Fruit fly (Drosophila melanogaster) whole organism, wandering third instar larva: ENCODE data around the gene CG18404.
A peak's percentile ranks its signal among the peaks of the same experiment; 100 is the strongest.

Experiments
- Abd-B ChIP-seq: fragments of >200 bp; optimal IDR thresholded peaks from 2 replicates; lab custom pipeline; 2017; ENCODE audit warnings: missing biosample characterization, missing genetic modification characterization
- CG32264 ChIP-seq: fragments of 200-800 bp; sonication (Bioruptor generic); optimal IDR thresholded peaks from 2 replicates; lab custom pipeline; 2016; ENCODE audit warnings: missing biosample characterization, missing genetic modification characterization
- CG9705 ChIP-seq: fragments of 200-800 bp; sonication (Bioruptor generic); optimal IDR thresholded peaks from 2 replicates; lab custom pipeline; 2018; ENCODE audit warnings: missing biosample characterization, mild to moderate bottlenecking, missing genetic modification characterization
- CrebA ChIP-seq: fragments of 200-800 bp; sonication (Bioruptor generic); optimal IDR thresholded peaks from 2 replicates; lab custom pipeline; 2016; ENCODE audit warnings: missing biosample characterization, mild to moderate bottlenecking, missing genetic modification characterization, borderline replicate concordance
- Dfd ChIP-seq: fragments of >200 bp; optimal IDR thresholded peaks from 2 replicates; lab custom pipeline; 2017; ENCODE audit warnings: missing biosample characterization, missing genetic modification characterization
- Dif ChIP-seq: fragments of 200-275, 200-300 bp; sonication (Bioruptor generic); optimal IDR thresholded peaks from 2 replicates; lab custom pipeline; 2018; ENCODE audit warnings: missing biosample characterization, missing genetic modification characterization; ENCODE audit not compliant: partially characterized antibody
- GATAd ChIP-seq: sonication (Bioruptor generic); optimal IDR thresholded peaks from 2 replicates; lab custom pipeline; 2016; ENCODE audit warnings: missing biosample characterization, missing genetic modification characterization
- HLH106 ChIP-seq: fragments of 200-800 bp; optimal IDR thresholded peaks from 3 replicates; lab custom pipeline; 2019; ENCODE audit warnings: missing biosample characterization, mild to moderate bottlenecking, missing genetic modification characterization, moderate library complexity
- Hnf4 ChIP-seq: fragments of 200-800 bp; sonication (Bioruptor generic); optimal IDR thresholded peaks from 2 replicates; lab custom pipeline; 2016; ENCODE audit warnings: missing biosample characterization, mild to moderate bottlenecking, missing genetic modification characterization
- Hr78 ChIP-seq: fragments of >200 bp; optimal IDR thresholded peaks from 2 replicates; lab custom pipeline; 2017; ENCODE audit warnings: missing biosample characterization, missing genetic modification characterization
- Hr83 ChIP-seq: fragments of 200-300 bp; sonication (Bioruptor generic); optimal IDR thresholded peaks from 2 replicates; lab custom pipeline; 2016; ENCODE audit warnings: missing biosample characterization, mild to moderate bottlenecking, missing genetic modification characterization, moderate library complexity; ENCODE audit not compliant: poor library complexity, severe bottlenecking
- Jra ChIP-seq: sonication (Bioruptor generic); optimal IDR thresholded peaks from 2 replicates; lab custom pipeline; 2016; ENCODE audit warnings: missing biosample characterization, missing genetic modification characterization
- Mio ChIP-seq: sonication (Bioruptor generic); optimal IDR thresholded peaks from 2 replicates; lab custom pipeline; 2016; ENCODE audit warnings: missing biosample characterization, missing genetic modification characterization
- Myc ChIP-seq: fragments of >200 bp; optimal IDR thresholded peaks from 2 replicates; lab custom pipeline; 2017
- N ChIP-seq: fragments of >200 bp; optimal IDR thresholded peaks from 2 replicates; lab custom pipeline; 2018; ENCODE audit warnings: missing biosample characterization, missing external identifiers, missing genetic modification characterization
- OdsH ChIP-seq: fragments of 200-800 bp; sonication (Bioruptor generic); optimal IDR thresholded peaks from 2 replicates; lab custom pipeline; 2016; ENCODE audit warnings: missing biosample characterization, mild to moderate bottlenecking, missing genetic modification characterization
- Rel ChIP-seq, 2 experiments: fragments of 200-800 bp; sonication (Bioruptor generic) in 1 of 2; optimal IDR thresholded peaks; 2 replicates in 1 of 2; 3 replicates in 1 of 2; lab custom pipeline; 2016 to 2019; ENCODE audit warnings: mild to moderate bottlenecking in 2 of 2, missing biosample characterization in 2 of 2, missing genetic modification characterization in 2 of 2, moderate library complexity in 1 of 2
- Sp1 ChIP-seq: fragments of 200-800 bp; sonication (Bioruptor generic); optimal IDR thresholded peaks from 3 replicates; lab custom pipeline; 2019; ENCODE audit warnings: missing biosample characterization, mild to moderate bottlenecking, missing genetic modification characterization, moderate library complexity
- Vsx2 ChIP-seq: fragments of 200-300, 225-300 bp; sonication (Bioruptor generic); optimal IDR thresholded peaks from 2 replicates; lab custom pipeline; 2018; ENCODE audit warnings: missing biosample characterization, missing genetic modification characterization; ENCODE audit not compliant: partially characterized antibody
- br ChIP-seq: fragments of 200-800 bp; sonication (Bioruptor generic); optimal IDR thresholded peaks from 2 replicates; lab custom pipeline; 2016; ENCODE audit warnings: missing biosample characterization, missing genetic modification characterization
- brk ChIP-seq: fragments of 200-800 bp; sonication (Bioruptor generic); optimal IDR thresholded peaks from 2 replicates; lab custom pipeline; 2016; ENCODE audit warnings: missing biosample characterization, mild to moderate bottlenecking, missing genetic modification characterization
- dl ChIP-seq, 2 experiments: fragments of 175-275, 200-275 bp in 1 of 2; fragments of 200-275 bp in 1 of 2; sonication (Bioruptor generic); optimal IDR thresholded peaks; lab custom pipeline; 2018; ENCODE audit warnings: mild to moderate bottlenecking in 2 of 2, missing biosample characterization in 2 of 2, missing genetic modification characterization in 2 of 2, moderate library complexity in 2 of 2; ENCODE audit not compliant: partially characterized antibody in 2 of 2, insufficient read depth in 1 of 2
- dmrt93B ChIP-seq: fragments of 200-800 bp; sonication (Bioruptor generic); optimal IDR thresholded peaks from 2 replicates; lab custom pipeline; 2018; ENCODE audit warnings: missing biosample characterization, mild to moderate bottlenecking, missing genetic modification characterization
- dsf ChIP-seq: sonication (Bioruptor generic); optimal IDR thresholded peaks from 2 replicates; lab custom pipeline; 2016; ENCODE audit warnings: missing biosample characterization, missing genetic modification characterization, borderline replicate concordance
- ey ChIP-seq: fragments of 200-800 bp; sonication (Bioruptor generic); optimal IDR thresholded peaks from 2 replicates; lab custom pipeline; 2016; ENCODE audit warnings: missing biosample characterization, missing genetic modification characterization
- foxo ChIP-seq, 2 experiments: fragments of 200-800 bp; sonication (Bioruptor generic); optimal IDR thresholded peaks; 2 replicates in 1 of 2; 3 replicates in 1 of 2; lab custom pipeline; 2016 to 2017; ENCODE audit warnings: missing biosample characterization in 2 of 2, missing genetic modification characterization in 2 of 2
- fru ChIP-seq: fragments of 200-800 bp; sonication (Bioruptor generic); optimal IDR thresholded peaks from 3 replicates; lab custom pipeline; 2016; ENCODE audit warnings: missing biosample characterization, mild to moderate bottlenecking, missing genetic modification characterization
- h ChIP-seq: fragments of 200-800 bp; sonication (Bioruptor generic); optimal IDR thresholded peaks from 3 replicates; lab custom pipeline; 2016; ENCODE audit warnings: missing biosample characterization, mild to moderate bottlenecking, missing genetic modification characterization
- jim ChIP-seq: fragments of 175-275, 200-325 bp; sonication (Bioruptor generic); optimal IDR thresholded peaks from 2 replicates; lab custom pipeline; 2016; ENCODE audit warnings: missing biosample characterization, mild to moderate bottlenecking, missing genetic modification characterization
- lola ChIP-seq: fragments of >200 bp; optimal IDR thresholded peaks from 2 replicates; lab custom pipeline; 2017; ENCODE audit warnings: missing biosample characterization, missing genetic modification characterization
- pan ChIP-seq: fragments of >200 bp; optimal IDR thresholded peaks from 2 replicates; lab custom pipeline; 2017
- psq ChIP-seq: fragments of 200-800 bp; sonication (Bioruptor generic); optimal IDR thresholded peaks from 3 replicates; lab custom pipeline; 2017; ENCODE audit warnings: missing biosample characterization, mild to moderate bottlenecking, missing genetic modification characterization, moderate library complexity
- rgr ChIP-seq: fragments of 200-800 bp; sonication (Bioruptor generic); optimal IDR thresholded peaks from 3 replicates; lab custom pipeline; 2016; ENCODE audit warnings: missing biosample characterization, mild to moderate bottlenecking, missing genetic modification characterization
- sage ChIP-seq: fragments of 200-800 bp; sonication (Bioruptor generic); optimal IDR thresholded peaks from 2 replicates; lab custom pipeline; 2016; ENCODE audit warnings: missing biosample characterization, mild to moderate bottlenecking, missing genetic modification characterization
- sv ChIP-seq: fragments of 200-800 bp; sonication (Bioruptor generic); optimal IDR thresholded peaks from 3 replicates; lab custom pipeline; 2016; ENCODE audit warnings: missing biosample characterization, missing genetic modification characterization
- tai ChIP-seq: sonication (Bioruptor generic); optimal IDR thresholded peaks from 2 replicates; lab custom pipeline; 2016; ENCODE audit warnings: missing biosample characterization, missing genetic modification characterization
- usp ChIP-seq: fragments of >200 bp; optimal IDR thresholded peaks from 2 replicates; lab custom pipeline; 2017; ENCODE audit warnings: missing biosample characterization, missing genetic modification characterization
- woc ChIP-seq: sonication (Bioruptor generic); optimal IDR thresholded peaks from 2 replicates; lab custom pipeline; 2016; ENCODE audit warnings: missing biosample characterization, mild to moderate bottlenecking, missing genetic modification characterization

CG18404 gene

DNA sequence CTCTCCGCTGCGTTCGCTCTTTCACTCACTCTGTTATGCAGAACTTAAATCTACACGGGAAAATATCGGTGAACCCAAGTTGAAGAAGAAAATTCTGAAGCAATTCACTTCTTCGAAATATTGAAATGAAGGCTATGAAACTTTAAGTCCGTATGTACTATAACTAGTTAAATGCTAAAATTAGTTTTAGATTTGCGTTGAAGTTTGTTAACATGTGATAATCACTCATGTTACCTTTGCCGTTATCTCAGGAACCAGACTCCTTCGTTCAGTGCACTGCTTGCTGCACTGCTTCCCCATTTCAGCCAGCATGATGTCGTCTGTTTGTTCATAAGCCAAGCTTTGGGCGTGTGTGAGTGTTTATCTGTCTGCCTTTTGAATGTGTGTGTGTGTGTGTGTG is 31.6 kb downstream of the CG18404 start:
- TF ChIP-seq h (GFP tag; lab: Kevin White, UChicago) (peak; percentile 86), jim (GFP tag; lab: Kevin White, UChicago) (no peak), Vsx2 (GFP tag; lab: Kevin White, UChicago) (no peak), pan (lab: Kevin White, UChicago) (no peak), usp (GFP tag; lab: Kevin White, UChicago) (no peak), brk (peak; percentile 53), dmrt93B (peak; percentile 52), dsf (GFP tag; lab: Kevin White, UChicago) (no peak), Rel (GFP tag; optimal IDR thresholded peaks at IDR 0.05; lab: Kevin White, UChicago) (no peak), Rel (tag; optimal IDR thresholded peaks at IDR 0.05; lab: Kevin White, UChicago) (no peak), dl (GFP tag; optimal IDR thresholded peaks at IDR 0.05; lab: Kevin White, UChicago; ENCODE audit: insufficient read depth in 1 of 2, partially characterized antibody in 2 of 2) (no peak), woc (GFP tag; lab: Kevin White, UChicago) (peak; percentile 80), OdsH (GFP tag; lab: Kevin White, UChicago) (peak; percentile 74), tai (GFP tag; lab: Kevin White, UChicago) (no peak), foxo (GFP tag; optimal IDR thresholded peaks at IDR 0.05; lab: Kevin White, UChicago) (peak in 1 of 2 experiments; percentile 77), CrebA (no peak), GATAd (GFP tag; lab: Kevin White, UChicago) (no peak), HLH106 (tag; lab: Kevin White, UChicago) (peak; percentile 70), Myc (lab: Kevin White, UChicago) (no peak), CG9705 (peak; percentile 25), Hnf4 (GFP tag; lab: Kevin White, UChicago) (peak; percentile 49), lola (GFP tag; lab: Kevin White, UChicago) (no peak), sv (GFP tag; lab: Kevin White, UChicago) (no peak), ey (GFP tag; lab: Kevin White, UChicago) (peak; percentile 80), Mio (GFP tag; lab: Kevin White, UChicago) (no peak), rgr (GFP tag; lab: Kevin White, UChicago) (peak; percentile 73), Dfd (GFP tag; lab: Kevin White, UChicago) (no peak), br (peak; percentile 76), sage (no peak), Jra (GFP tag; lab: Kevin White, UChicago) (no peak), Sp1 (peak; percentile 72), CG32264 (peak; percentile 13), fru (GFP tag; lab: Kevin White, UChicago) (peak; percentile 88), N (GFP tag; lab: Kevin White, UChicago) (peak; percentile 9), psq (no peak), Hr78 (GFP tag; lab: Kevin White, UChicago) (no peak), Abd-B (GFP tag; lab: Kevin White, UChicago) (no peak), Dif (GFP tag; lab: Kevin White, UChicago) (no peak), Hr83 (GFP tag; lab: Kevin White, UChicago) (no peak)

DNA sequence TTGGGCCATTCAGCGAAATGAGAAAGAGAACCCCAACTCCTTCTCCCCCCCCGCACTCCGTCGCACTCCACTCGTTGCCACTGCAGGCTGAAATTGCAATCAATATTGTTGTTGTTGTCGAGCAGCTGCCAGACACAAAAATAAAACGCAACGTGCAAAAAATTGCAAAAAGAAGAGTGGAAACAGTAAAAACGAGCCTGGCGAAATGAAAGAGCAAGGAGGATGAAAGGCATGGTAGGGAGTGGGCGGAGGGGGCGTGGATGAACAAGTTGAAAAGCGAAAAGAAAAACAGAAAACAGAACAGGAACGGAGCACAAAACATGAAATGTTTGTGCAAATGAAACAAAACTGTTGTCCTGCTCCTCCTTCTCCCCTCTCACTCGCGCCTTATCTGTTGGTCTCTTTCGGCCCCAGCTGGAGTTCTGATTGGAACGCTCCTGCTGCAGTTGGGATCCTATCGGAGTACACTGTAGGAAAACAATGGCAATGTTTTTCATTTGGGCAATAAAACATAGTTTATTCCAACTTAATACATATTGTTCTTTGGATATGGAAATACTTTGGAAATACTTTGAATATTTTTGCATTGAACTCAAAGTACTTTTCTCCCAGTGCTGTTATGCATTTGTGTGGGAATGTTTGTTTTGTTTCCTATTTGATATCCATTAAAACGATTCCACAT is 32.1 kb downstream of the CG18404 start:
- peak; percentile 66 for TF ChIP-seq dmrt93B
- TF ChIP-seq CrebA, result peak; percentile 77
- TF ChIP-seq Hr83 (GFP tag; lab: Kevin White, UChicago), result no peak
- peak; percentile 77 for TF ChIP-seq HLH106 (tag; lab: Kevin White, UChicago)
- TF ChIP-seq Hnf4 (GFP tag; lab: Kevin White, UChicago), result peak; percentile 80
- TF ChIP-seq GATAd (GFP tag; lab: Kevin White, UChicago), result peak; percentile 52
- TF ChIP-seq jim (GFP tag; lab: Kevin White, UChicago), result peak; percentile 69
- TF ChIP-seq Rel (GFP tag; optimal IDR thresholded peaks at IDR 0.05; lab: Kevin White, UChicago), result peak; percentile 20
- peak; percentile 18 for TF ChIP-seq Rel (tag; optimal IDR thresholded peaks at IDR 0.05; lab: Kevin White, UChicago)
- TF ChIP-seq Mio (GFP tag; lab: Kevin White, UChicago), result peak; percentile 11
- TF ChIP-seq lola (GFP tag; lab: Kevin White, UChicago), result no peak
- TF ChIP-seq brk, result peak; percentile 47
- peak; percentile 51 for TF ChIP-seq Dif (GFP tag; lab: Kevin White, UChicago)
- TF ChIP-seq foxo (GFP tag; optimal IDR thresholded peaks at IDR 0.05; lab: Kevin White, UChicago), result peak in 1 of 2 experiments; percentile 85
- no peak for TF ChIP-seq usp (GFP tag; lab: Kevin White, UChicago)
- TF ChIP-seq br, result peak; percentile 80
- TF ChIP-seq fru (GFP tag; lab: Kevin White, UChicago), result peak; percentile 85
- TF ChIP-seq woc (GFP tag; lab: Kevin White, UChicago), result peak; percentile 35
- peak; percentile 98 for TF ChIP-seq psq
- no peak for TF ChIP-seq Hr78 (GFP tag; lab: Kevin White, UChicago)
- TF ChIP-seq CG32264, result peak; percentile 7
- TF ChIP-seq sage, result peak; percentile 58
- peak; percentile 91 for TF ChIP-seq tai (GFP tag; lab: Kevin White, UChicago)
- peak; percentile 49 for TF ChIP-seq dsf (GFP tag; lab: Kevin White, UChicago)
- TF ChIP-seq N (GFP tag; lab: Kevin White, UChicago), result no peak
- TF ChIP-seq pan (lab: Kevin White, UChicago), result no peak
- no peak for TF ChIP-seq sv (GFP tag; lab: Kevin White, UChicago)
- peak in 1 of 2 experiments; percentile 42 for TF ChIP-seq dl (GFP tag; optimal IDR thresholded peaks at IDR 0.05; lab: Kevin White, UChicago; ENCODE audit: insufficient read depth in 1 of 2, partially characterized antibody in 2 of 2)
- no peak for TF ChIP-seq Dfd (GFP tag; lab: Kevin White, UChicago)
- no peak for TF ChIP-seq Myc (lab: Kevin White, UChicago)
- peak; percentile 85 for TF ChIP-seq ey (GFP tag; lab: Kevin White, UChicago)
- no peak for TF ChIP-seq CG9705
- TF ChIP-seq Vsx2 (GFP tag; lab: Kevin White, UChicago), result peak; percentile 80
- peak; percentile 54 for TF ChIP-seq Jra (GFP tag; lab: Kevin White, UChicago)
- TF ChIP-seq rgr (GFP tag; lab: Kevin White, UChicago), result peak; percentile 88
- no peak for TF ChIP-seq Abd-B (GFP tag; lab: Kevin White, UChicago)
- peak; percentile 84 for TF ChIP-seq OdsH (GFP tag; lab: Kevin White, UChicago)
- TF ChIP-seq Sp1, result peak; percentile 78
- TF ChIP-seq h (GFP tag; lab: Kevin White, UChicago), result peak; percentile 89
